Fruit fly (Drosophila melanogaster) whole organism, embryonic: ENCODE data around the gene CG14270.

Experiments
- CG10654 ChIP-seq: fragments of 200-800 bp; sonication (Bioruptor generic); optimal IDR thresholded peaks from 2 replicates; lab custom pipeline; 2016; ENCODE audit warnings: missing biosample characterization, missing genetic modification characterization
- CG10959 ChIP-seq: fragments of 200-800 bp; sonication (Bioruptor generic); IDR thresholded peaks from 2 replicates; pipeline ENCODE4 v1.3.6; 2022; ENCODE audit warnings: missing biosample characterization, missing genetic modification characterization
- CG11723 ChIP-seq: fragments of 200-800 bp; sonication (Bioruptor generic); optimal IDR thresholded peaks from 2 replicates; lab custom pipeline; 2017; ENCODE audit warnings: missing biosample characterization, mild to moderate bottlenecking, missing genetic modification characterization
- CG12219 ChIP-seq: fragments of 200-800 bp; sonication (Bioruptor generic); optimal IDR thresholded peaks from 3 replicates; lab custom pipeline; 2018; ENCODE audit warnings: missing biosample characterization, mild to moderate bottlenecking, missing genetic modification characterization
- CG13287 ChIP-seq: fragments of 200-800 bp; sonication (Bioruptor generic); IDR thresholded peaks from 2 replicates; pipeline ENCODE4 v1.3.6; 2022; ENCODE audit warnings: missing biosample characterization, missing genetic modification characterization; ENCODE audit not compliant: partially characterized antibody
- CG13424 ChIP-seq: fragments of 200-800 bp; sonication (Bioruptor generic); optimal IDR thresholded peaks from 2 replicates; lab custom pipeline; 2019; ENCODE audit warnings: missing biosample characterization, mild to moderate bottlenecking, missing genetic modification characterization, moderate library complexity
- CG14965 ChIP-seq: fragments of 200-800 bp; sonication (Bioruptor generic); optimal IDR thresholded peaks from 2 replicates; lab custom pipeline; 2016; ENCODE audit warnings: missing biosample characterization, missing genetic modification characterization, borderline replicate concordance
- CG1602 ChIP-seq: fragments of 200-800 bp; sonication (Bioruptor generic); optimal IDR thresholded peaks from 3 replicates; lab custom pipeline; 2016; ENCODE audit warnings: missing biosample characterization, missing genetic modification characterization
- CG17568 ChIP-seq: fragments of 200-800 bp; sonication (Bioruptor generic); optimal IDR thresholded peaks from 2 replicates; lab custom pipeline; 2018; ENCODE audit warnings: missing biosample characterization, mild to moderate bottlenecking, missing genetic modification characterization, moderate library complexity
- CG18599 ChIP-seq: fragments of 200-800 bp; sonication (Bioruptor generic); optimal IDR thresholded peaks from 3 replicates; lab custom pipeline; 2017; ENCODE audit warnings: missing biosample characterization, missing genetic modification characterization, mild to moderate bottlenecking, moderate library complexity, missing genetic modification reagents
- CG18619 ChIP-seq: fragments of 200-800 bp; sonication (Bioruptor generic); optimal IDR thresholded peaks from 3 replicates; lab custom pipeline; 2017; ENCODE audit warnings: missing biosample characterization, mild to moderate bottlenecking, missing genetic modification characterization
- CG2889 ChIP-seq: fragments of 200-800 bp; sonication (Bioruptor generic); IDR thresholded peaks from 3 replicates; pipeline ENCODE4 v1.3.6; 2022; ENCODE audit warnings: missing biosample characterization, missing genetic modification characterization
- CG32767 ChIP-seq: fragments of 200-800 bp; sonication (Bioruptor generic); IDR thresholded peaks from 2 replicates; pipeline ENCODE4 v1.3.6; 2022; ENCODE audit warnings: missing biosample characterization, missing genetic modification characterization
- CG33213 ChIP-seq: fragments of 200-800 bp; sonication (Bioruptor generic); optimal IDR thresholded peaks from 3 replicates; lab custom pipeline; 2016; ENCODE audit warnings: missing biosample characterization, missing genetic modification characterization
- CG3847 ChIP-seq: fragments of 200-800 bp; sonication (Bioruptor generic); IDR thresholded peaks from 2 replicates; pipeline ENCODE4 v1.3.6; 2022; ENCODE audit warnings: missing biosample characterization, missing genetic modification characterization
- CG4854 ChIP-seq: fragments of 200-800 bp; sonication (Bioruptor generic); optimal IDR thresholded peaks from 2 replicates; lab custom pipeline; 2016; ENCODE audit warnings: missing biosample characterization, missing genetic modification characterization, inconsistent platforms
- CG6254 ChIP-seq: fragments of 200-800 bp; sonication (Bioruptor generic); optimal IDR thresholded peaks from 3 replicates; lab custom pipeline; 2017; ENCODE audit warnings: mild to moderate bottlenecking, missing biosample characterization, missing genetic modification reagents, missing genetic modification characterization
- CHES-1-like ChIP-seq: fragments of 200-800 bp; sonication (Bioruptor generic); optimal IDR thresholded peaks from 2 replicates; lab custom pipeline; 2016; ENCODE audit warnings: missing biosample characterization, missing genetic modification characterization
- CTCF ChIP-seq: fragments of 200-800 bp; sonication (Bioruptor generic); optimal IDR thresholded peaks from 2 replicates; lab custom pipeline; 2017; ENCODE audit warnings: missing biosample characterization, mild to moderate bottlenecking, missing genetic modification characterization, moderate library complexity
- Deaf1 ChIP-seq: fragments of 200-800 bp; optimal IDR thresholded peaks from 3 replicates; lab custom pipeline; 2019; ENCODE audit warnings: missing biosample characterization, mild to moderate bottlenecking, missing genetic modification characterization, moderate library complexity
- Dek ChIP-seq: fragments of 200-800 bp; sonication (Bioruptor generic); optimal IDR thresholded peaks from 3 replicates; lab custom pipeline; 2019; ENCODE audit warnings: missing biosample characterization, mild to moderate bottlenecking, missing genetic modification characterization, moderate library complexity
- Dip2 ChIP-seq: fragments of 200-800 bp; sonication (Bioruptor generic); IDR thresholded peaks from 2 replicates; pipeline ENCODE4 v1.3.6; 2022; ENCODE audit warnings: missing biosample characterization, missing genetic modification characterization
- Ets97D ChIP-seq: fragments of 200-800 bp; sonication (Bioruptor generic); optimal IDR thresholded peaks from 3 replicates; lab custom pipeline; 2016; ENCODE audit warnings: missing biosample characterization, missing genetic modification characterization
- Lpt ChIP-seq: fragments of >200 bp; optimal IDR thresholded peaks from 2 replicates; lab custom pipeline; 2018; ENCODE audit warnings: missing biosample characterization, missing genetic modification characterization
- Mad ChIP-seq: fragments of 200-800 bp; sonication (Bioruptor generic); optimal IDR thresholded peaks from 2 replicates; lab custom pipeline; 2016; ENCODE audit warnings: missing biosample characterization, missing genetic modification characterization
- Med ChIP-seq: fragments of 200-800 bp; sonication (Bioruptor generic); peaks from one replicate; lab custom pipeline; 2016; ENCODE audit warnings: missing biosample characterization, missing genetic modification characterization, mild to moderate bottlenecking, inconsistent platforms, moderate library complexity
- TFAM ChIP-seq: fragments of 200-800 bp; sonication (Bioruptor generic); optimal IDR thresholded peaks from 2 replicates; lab custom pipeline; 2017; ENCODE audit warnings: missing biosample characterization, missing genetic modification characterization, inconsistent platforms
- Tbp ChIP-seq: fragments of >200 bp; optimal IDR thresholded peaks from 2 replicates; lab custom pipeline; 2018; ENCODE audit warnings: missing biosample characterization, missing genetic modification characterization
- cg ChIP-seq: fragments of 200-800 bp; sonication (Bioruptor generic); optimal IDR thresholded peaks from 3 replicates; lab custom pipeline; 2019; ENCODE audit warnings: missing biosample characterization, mild to moderate bottlenecking, missing genetic modification characterization, moderate library complexity
- ci ChIP-seq: fragments of 200-800 bp; sonication (Bioruptor generic); IDR thresholded peaks from 3 replicates; pipeline ENCODE4 v1.3.6; 2022; ENCODE audit warnings: missing biosample characterization, missing genetic modification characterization
- dimm ChIP-seq: fragments of 200-800 bp; sonication (Bioruptor generic); IDR thresholded peaks from 2 replicates; pipeline ENCODE4 v1.3.6; 2022; ENCODE audit warnings: missing biosample characterization, missing genetic modification characterization
- exex ChIP-seq: fragments of 200-800 bp; sonication (Bioruptor generic); optimal IDR thresholded peaks from 4 replicates; lab custom pipeline; 2018; ENCODE audit warnings: missing biosample characterization, mild to moderate bottlenecking, missing genetic modification characterization, moderate library complexity
- fd96Cb ChIP-seq: fragments of 200-800 bp; sonication (Bioruptor generic); optimal IDR thresholded peaks from 2 replicates; lab custom pipeline; 2018; ENCODE audit warnings: missing biosample characterization, mild to moderate bottlenecking, missing genetic modification characterization, moderate library complexity
- kay ChIP-seq: fragments of 200-800 bp; sonication (Bioruptor generic); optimal IDR thresholded peaks from 2 replicates; lab custom pipeline; 2016; ENCODE audit warnings: missing biosample characterization, missing genetic modification characterization
- lmd ChIP-seq: fragments of 200-800 bp; sonication (Bioruptor generic); IDR thresholded peaks from 2 replicates; pipeline ENCODE4 v1.3.6; 2022; ENCODE audit warnings: missing biosample characterization, missing genetic modification characterization
- luna ChIP-seq: fragments of 200-800 bp; sonication (Bioruptor generic); optimal IDR thresholded peaks from 2 replicates; lab custom pipeline; 2016; ENCODE audit warnings: missing biosample characterization, missing genetic modification characterization
- org-1 ChIP-seq: fragments of 200-800 bp; sonication (Bioruptor generic); optimal IDR thresholded peaks from 2 replicates; lab custom pipeline; 2017; ENCODE audit warnings: missing biosample characterization, missing genetic modification characterization
- pfk ChIP-seq: fragments of 200-800 bp; sonication (Bioruptor generic); optimal IDR thresholded peaks from 2 replicates; lab custom pipeline; 2018; ENCODE audit warnings: missing biosample characterization, mild to moderate bottlenecking, missing genetic modification characterization, moderate library complexity
- row ChIP-seq: fragments of 200-800 bp; sonication (Bioruptor generic); IDR thresholded peaks from 3 replicates; pipeline ENCODE4 v1.3.6; 2022; ENCODE audit warnings: missing biosample characterization, missing genetic modification characterization
- sens-2 ChIP-seq: fragments of 200-800 bp; sonication (Bioruptor generic); IDR thresholded peaks from 2 replicates; pipeline ENCODE4 v1.3.6; 2022; ENCODE audit warnings: missing biosample characterization, missing genetic modification characterization
- slou ChIP-seq: fragments of 200-800 bp; sonication (Bioruptor generic); optimal IDR thresholded peaks from 3 replicates; lab custom pipeline; 2016; ENCODE audit warnings: missing biosample characterization, missing genetic modification characterization
- stwl ChIP-seq: fragments of 200-800 bp; sonication (Bioruptor generic); optimal IDR thresholded peaks from 3 replicates; lab custom pipeline; 2018; ENCODE audit warnings: missing biosample characterization, mild to moderate bottlenecking, missing genetic modification characterization, moderate library complexity
- sug ChIP-seq: fragments of 200-800 bp; optimal IDR thresholded peaks from 2 replicates; lab custom pipeline; 2019; ENCODE audit warnings: missing biosample characterization, mild to moderate bottlenecking, missing genetic modification characterization, moderate library complexity
- tx ChIP-seq: fragments of 200-800 bp; sonication (Bioruptor generic); optimal IDR thresholded peaks from 2 replicates; lab custom pipeline; 2016; ENCODE audit warnings: missing biosample characterization, missing genetic modification characterization
- zfh2 ChIP-seq: fragments of 200-800 bp; sonication (Bioruptor generic); optimal IDR thresholded peaks from 2 replicates; lab custom pipeline; 2016; ENCODE audit warnings: missing biosample characterization, missing genetic modification characterization

The CG14270 gene

dm6 chrX:3465551-3465950 is 19.6 kb downstream of the CG14270 start (continued):
- TF ChIP-seq luna (GFP tag; lab: Kevin White, UChicago) = no peak
- TF ChIP-seq Med (GFP tag; lab: Kevin White, UChicago) = no peak
- peak; percentile 23 for TF ChIP-seq Ets97D (GFP tag; lab: Kevin White, UChicago)
- no peak for TF ChIP-seq CG18599 (GFP tag; lab: Kevin White, UChicago)
- peak; percentile 28 for TF ChIP-seq stwl (tag; lab: Kevin White, UChicago)
- no peak for TF ChIP-seq CG13287 (GFP tag; lab: Robert Waterston, UW)
- no peak for TF ChIP-seq CG6254 (GFP tag; lab: Kevin White, UChicago)
- no peak for TF ChIP-seq org-1
- peak; percentile 42 for TF ChIP-seq cg
- peak; percentile 70 for TF ChIP-seq ci (GFP tag; lab: Robert Waterston, UW)
- TF ChIP-seq zfh2 (GFP tag; lab: Kevin White, UChicago) = no peak
- no peak for TF ChIP-seq Mad
- TF ChIP-seq CG4854 (GFP tag; lab: Kevin White, UChicago) = no peak
- no peak for TF ChIP-seq dimm (GFP tag; lab: Robert Waterston, UW)
- peak; percentile 77 for TF ChIP-seq pfk (GFP tag; lab: Kevin White, UChicago)
- peak; percentile 35 for TF ChIP-seq CG17568 (GFP tag; lab: Kevin White, UChicago)
- no peak for TF ChIP-seq CG10654 (GFP tag; lab: Kevin White, UChicago)
- no peak for TF ChIP-seq sens-2 (GFP tag; lab: Robert Waterston, UW)
- TF ChIP-seq Deaf1 (tag; lab: Kevin White, UChicago) = no peak
- no peak for TF ChIP-seq exex (tag; lab: Kevin White, UChicago)
- TF ChIP-seq CTCF (GFP tag; lab: Kevin White, UChicago) = peak; percentile 46
- no peak for TF ChIP-seq CHES-1-like (GFP tag; lab: Kevin White, UChicago)
- no peak for TF ChIP-seq sug (tag; lab: Kevin White, UChicago)
- no peak for TF ChIP-seq Dek (tag; lab: Kevin White, UChicago)
- TF ChIP-seq CG32767 = no peak
- no peak for TF ChIP-seq fd96Cb (tag; lab: Kevin White, UChicago)
- no peak for TF ChIP-seq tx
- TF ChIP-seq CG11723 (GFP tag; lab: Kevin White, UChicago) = no peak
- peak; percentile 25; the same call in 1 of the 3 replicates for TF ChIP-seq row (GFP tag; lab: Robert Waterston, UW)

DNA sequence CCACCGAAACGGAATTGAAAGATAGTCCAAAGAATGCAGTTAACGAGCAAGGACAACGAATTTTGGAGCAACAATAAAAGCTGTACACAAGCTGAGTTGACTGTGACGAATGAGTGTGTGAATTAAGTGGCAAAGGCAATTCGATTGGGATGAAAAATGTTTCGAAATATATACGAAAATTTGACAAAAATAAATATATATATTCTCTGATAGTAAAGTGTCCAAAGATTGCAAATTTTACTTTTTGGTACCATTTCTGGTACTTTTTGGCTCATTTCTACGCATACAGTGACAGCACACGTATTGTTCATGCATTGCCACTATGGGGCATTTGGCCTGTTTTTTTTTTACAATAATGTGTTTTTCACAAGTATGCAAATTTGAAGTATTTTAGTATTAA is 21.2 kb downstream of the CG14270 start, which contains the start of gene CG16781:
Gene CG16781, minus strand, starts transcription at position 101 of the 400 bp plus-strand sequence.
- no peak for TF ChIP-seq TFAM (GFP tag; lab: Kevin White, UChicago)

dm6 chrX:3460140-3460642 is 25.0 kb downstream of the CG14270 start, which contains the start of the genes CG16782 and CG10801:
CG16782 (minus strand) TSS chrX:3460240.
CG10801 (plus strand) TSS chrX:3460592.
- TF ChIP-seq CG1602 (GFP tag; lab: Kevin White, UChicago) (no peak), CG14965 (GFP tag; lab: Kevin White, UChicago) (no peak), pfk (GFP tag; lab: Kevin White, UChicago) (no peak), kay (GFP tag; lab: Kevin White, UChicago) (no peak), CG12219 (GFP tag; lab: Kevin White, UChicago) (no peak), CG13424 (tag; lab: Kevin White, UChicago) (no peak), CG33213 (GFP tag; lab: Kevin White, UChicago) (no peak), CG18619 (GFP tag; lab: Kevin White, UChicago) (no peak), lmd (GFP tag; lab: Robert Waterston, UW) (no peak), CG10959 (GFP tag; lab: Robert Waterston, UW) (no peak), CG3847 (GFP tag; lab: Robert Waterston, UW) (no peak), Tbp (no peak), CG2889 (GFP tag; lab: Robert Waterston, UW) (no peak), slou (GFP tag; lab: Kevin White, UChicago) (no peak), Dip2 (GFP tag; lab: Robert Waterston, UW) (no peak), Lpt (no peak)
